Fruit fly (Drosophila melanogaster): ENCODE measurements around the gene Phb1.

Phb1 gene

dm6 chr2L:19158005-19158666, 34.5 kb upstream of the Phb1 start:
- TF ChIP-seq CG17801 (GFP tag; optimal IDR thresholded peaks at IDR 0.05; ENCODE audit: partially characterized antibody), result peak; percentile 79

dm6 chr2L:19156737-19157287, 33.1 kb upstream of the Phb1 start:
- peak; percentile 11 for TF ChIP-seq CG17801 (GFP tag; optimal IDR thresholded peaks at IDR 0.05; ENCODE audit: partially characterized antibody)

- peak; percentile 61 for TF ChIP-seq CG17801 (GFP tag; optimal IDR thresholded peaks at IDR 0.05; ENCODE audit: partially characterized antibody)
Observed at dm6 chr2L:19155937-19156736, 32.5 kb upstream of the Phb1 start.

- TF ChIP-seq CG17801 (GFP tag; optimal IDR thresholded peaks at IDR 0.05; ENCODE audit: partially characterized antibody), result no peak
Observed at dm6 chr2L:19154893-19155389, 31.3 kb upstream of the Phb1 start.

dm6 chr2L:19146645-19147044, 23.0 kb upstream of the Phb1 start:
- TF ChIP-seq CG17801 (GFP tag; optimal IDR thresholded peaks at IDR 0.05; ENCODE audit: partially characterized antibody), result no peak

- no peak for TF ChIP-seq CG17801 (GFP tag; optimal IDR thresholded peaks at IDR 0.05; ENCODE audit: partially characterized antibody)
Observed at dm6 chr2L:19146047-19146446, 22.4 kb upstream of the Phb1 start.

- TF ChIP-seq CG17801 (GFP tag; optimal IDR thresholded peaks at IDR 0.05; ENCODE audit: partially characterized antibody), result no peak
Observed at dm6 chr2L:19144115-19144514, 20.4 kb upstream of the Phb1 start.

- TF ChIP-seq CG17801 (GFP tag; optimal IDR thresholded peaks at IDR 0.05; ENCODE audit: partially characterized antibody), result no peak
Observed at dm6 chr2L:19142176-19142870, 18.7 kb upstream of the Phb1 start.

- peak; percentile 86 for TF ChIP-seq CG17801 (GFP tag; optimal IDR thresholded peaks at IDR 0.05; ENCODE audit: partially characterized antibody)
Observed at dm6 chr2L:19141435-19142126, 17.9 kb upstream of the Phb1 start.

dm6 chr2L:19140984-19141262, 17.3 kb upstream of the Phb1 start:
- peak; percentile 79 for TF ChIP-seq CG17801 (GFP tag; optimal IDR thresholded peaks at IDR 0.05; ENCODE audit: partially characterized antibody)

dm6 chr2L:19140257-19140983, 16.8 kb upstream of the Phb1 start:
- no peak for TF ChIP-seq CG17801 (GFP tag; optimal IDR thresholded peaks at IDR 0.05; ENCODE audit: partially characterized antibody)

- TF ChIP-seq CG17801 (GFP tag; optimal IDR thresholded peaks at IDR 0.05; ENCODE audit: partially characterized antibody), result no peak
Observed at dm6 chr2L:19139751-19140150, 16.1 kb upstream of the Phb1 start.

dm6 chr2L:19138361-19139041, 14.8 kb upstream of the Phb1 start:
- TF ChIP-seq CG17801 (GFP tag; optimal IDR thresholded peaks at IDR 0.05; ENCODE audit: partially characterized antibody), result no peak
